Fruit fly (Drosophila melanogaster) whole organism, pupa: ENCODE measurements around the gene CG12061.
A peak's percentile ranks its signal among the peaks of the same experiment; 100 is the strongest.

Source experiments
- CG10348 ChIP-seq: fragments of 200-800 bp; sonication (Bioruptor generic); IDR thresholded peaks from 2 replicates; pipeline ENCODE4 v1.3.6; 2022; ENCODE audit warnings: missing biosample characterization, missing genetic modification characterization
- CG12605 ChIP-seq: fragments of 200-800 bp; sonication (Bioruptor generic); IDR thresholded peaks from 2 replicates; pipeline ENCODE4 v1.3.6; 2022; ENCODE audit warnings: missing biosample characterization, missing genetic modification characterization
- CG13204 ChIP-seq: fragments of 200-800 bp; sonication (Bioruptor generic); optimal IDR thresholded peaks from 2 replicates; lab custom pipeline; 2018; ENCODE audit warnings: missing biosample characterization, mild to moderate bottlenecking, missing genetic modification characterization, moderate library complexity
- CG14655 ChIP-seq: fragments of 200-800 bp; sonication (Bioruptor generic); optimal IDR thresholded peaks from 3 replicates; lab custom pipeline; 2017; ENCODE audit warnings: mild to moderate bottlenecking, missing biosample characterization, missing genetic modification reagents, missing genetic modification characterization
- CG15710 ChIP-seq: fragments of 200-800 bp; sonication (Bioruptor generic); optimal IDR thresholded peaks from 2 replicates; lab custom pipeline; 2018; ENCODE audit warnings: missing biosample characterization, mild to moderate bottlenecking, missing genetic modification characterization, moderate library complexity
- CG17806 ChIP-seq: fragments of 200-800 bp; sonication (Bioruptor generic); optimal IDR thresholded peaks from 2 replicates; lab custom pipeline; 2018; ENCODE audit warnings: missing biosample characterization, mild to moderate bottlenecking, missing genetic modification characterization, moderate library complexity
- CG32121 ChIP-seq: fragments of 200-800 bp; sonication (Bioruptor generic); IDR thresholded peaks from 2 replicates; pipeline ENCODE4 v1.3.6; 2022; ENCODE audit warnings: missing biosample characterization, missing genetic modification characterization
- CG34367 ChIP-seq: fragments of 200-800 bp; sonication (Bioruptor generic); optimal IDR thresholded peaks from 2 replicates; lab custom pipeline; 2018; ENCODE audit warnings: missing biosample characterization, mild to moderate bottlenecking, missing genetic modification characterization
- CG4496 ChIP-seq: fragments of 200-800 bp; sonication (Bioruptor generic); IDR thresholded peaks from 3 replicates; pipeline ENCODE4 v1.3.6; 2022; ENCODE audit warnings: missing biosample characterization, missing genetic modification characterization
- CG8159 ChIP-seq: fragments of 200-800 bp; sonication (Bioruptor generic); optimal IDR thresholded peaks from 3 replicates; lab custom pipeline; 2018; ENCODE audit warnings: missing biosample characterization, mild to moderate bottlenecking, missing genetic modification characterization, moderate library complexity
- CG8301 ChIP-seq: fragments of 200-800 bp; sonication (Bioruptor generic); optimal IDR thresholded peaks from 2 replicates; lab custom pipeline; 2018; ENCODE audit warnings: missing biosample characterization, mild to moderate bottlenecking, missing genetic modification characterization
- CG9948 ChIP-seq: fragments of 200-800 bp; sonication (Bioruptor generic); optimal IDR thresholded peaks from 2 replicates; lab custom pipeline; 2018; ENCODE audit warnings: missing biosample characterization, mild to moderate bottlenecking, missing genetic modification characterization, moderate library complexity
- D1 ChIP-seq: fragments of 200-800 bp; sonication (Bioruptor generic); optimal IDR thresholded peaks from 2 replicates; lab custom pipeline; 2018; ENCODE audit warnings: missing biosample characterization, mild to moderate bottlenecking, missing genetic modification characterization, moderate library complexity
- EcR ChIP-seq: fragments of 200-800 bp; sonication (Bioruptor generic); optimal IDR thresholded peaks from 3 replicates; lab custom pipeline; 2019; ENCODE audit warnings: missing biosample characterization, missing genetic modification characterization, mild to moderate bottlenecking, moderate library complexity, missing genetic modification reagents
- Ets98B ChIP-seq: fragments of 200-800 bp; sonication (Bioruptor generic); IDR thresholded peaks from 2 replicates; pipeline ENCODE4 v1.3.6; 2022; ENCODE audit warnings: missing biosample characterization, missing genetic modification characterization
- Pif1A ChIP-seq: fragments of 200-800 bp; sonication (Bioruptor generic); optimal IDR thresholded peaks from 3 replicates; lab custom pipeline; 2016; ENCODE audit warnings: missing biosample characterization, missing genetic modification characterization
- Pif1B ChIP-seq: fragments of 200-800 bp; sonication (Bioruptor generic); optimal IDR thresholded peaks from 3 replicates; lab custom pipeline; 2016; ENCODE audit warnings: missing biosample characterization, missing genetic modification characterization
- Snoo ChIP-seq: fragments of 200-800 bp; sonication (Bioruptor generic); optimal IDR thresholded peaks from 3 replicates; lab custom pipeline; 2017; ENCODE audit warnings: missing biosample characterization, mild to moderate bottlenecking, missing genetic modification characterization, inconsistent platforms
- fd96Ca ChIP-seq: fragments of 200-800 bp; sonication (Bioruptor generic); IDR thresholded peaks from 3 replicates; pipeline ENCODE4 v1.3.6; 2022; ENCODE audit warnings: missing biosample characterization, missing genetic modification characterization
- gl ChIP-seq: fragments of 200-800 bp; sonication (Bioruptor generic); optimal IDR thresholded peaks from 2 replicates; lab custom pipeline; 2018; ENCODE audit warnings: missing biosample characterization, mild to moderate bottlenecking, missing genetic modification characterization
- rn ChIP-seq: fragments of 200-800 bp; sonication (Bioruptor generic); IDR thresholded peaks from 2 replicates; pipeline ENCODE4 v1.3.6; 2022; ENCODE audit warnings: missing biosample characterization, missing genetic modification characterization

The CG12061 gene

DNA sequence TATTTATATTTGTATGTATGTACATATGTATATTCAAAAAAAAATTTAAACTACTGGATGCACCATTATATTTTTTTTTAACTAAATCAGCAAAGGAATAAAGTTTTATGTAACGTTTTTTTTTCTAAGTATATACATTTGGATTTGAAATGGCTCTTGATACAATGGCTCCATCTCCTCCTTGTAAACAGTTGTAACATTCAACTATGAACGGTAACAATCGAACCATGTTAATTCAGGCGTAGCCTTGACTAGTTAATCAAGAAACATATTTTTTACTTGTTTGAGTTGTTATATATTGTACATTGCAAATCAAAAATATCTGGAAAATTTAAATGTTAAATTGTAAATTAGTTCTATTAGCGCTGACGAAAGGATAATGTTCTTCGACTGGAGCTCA lies at the start of gene CG12061:
Gene CG12061 (plus strand): TSS at position 301 of the 400 bp plus-strand sequence.
- TF ChIP-seq Snoo (no peak), CG4496 (no peak), CG15710 (no peak), Pif1B (no peak), rn (GFP tag; lab: Robert Waterston, UW) (no peak), CG10348 (GFP tag; lab: Robert Waterston, UW) (no peak), Ets98B (no peak), CG13204 (no peak), EcR (GFP tag; lab: Kevin White, UChicago) (no peak), CG32121 (GFP tag; lab: Robert Waterston, UW) (no peak), CG12605 (no peak), CG8301 (tag; lab: Kevin White, UChicago) (no peak), CG9948 (tag; lab: Kevin White, UChicago) (no peak)

DNA sequence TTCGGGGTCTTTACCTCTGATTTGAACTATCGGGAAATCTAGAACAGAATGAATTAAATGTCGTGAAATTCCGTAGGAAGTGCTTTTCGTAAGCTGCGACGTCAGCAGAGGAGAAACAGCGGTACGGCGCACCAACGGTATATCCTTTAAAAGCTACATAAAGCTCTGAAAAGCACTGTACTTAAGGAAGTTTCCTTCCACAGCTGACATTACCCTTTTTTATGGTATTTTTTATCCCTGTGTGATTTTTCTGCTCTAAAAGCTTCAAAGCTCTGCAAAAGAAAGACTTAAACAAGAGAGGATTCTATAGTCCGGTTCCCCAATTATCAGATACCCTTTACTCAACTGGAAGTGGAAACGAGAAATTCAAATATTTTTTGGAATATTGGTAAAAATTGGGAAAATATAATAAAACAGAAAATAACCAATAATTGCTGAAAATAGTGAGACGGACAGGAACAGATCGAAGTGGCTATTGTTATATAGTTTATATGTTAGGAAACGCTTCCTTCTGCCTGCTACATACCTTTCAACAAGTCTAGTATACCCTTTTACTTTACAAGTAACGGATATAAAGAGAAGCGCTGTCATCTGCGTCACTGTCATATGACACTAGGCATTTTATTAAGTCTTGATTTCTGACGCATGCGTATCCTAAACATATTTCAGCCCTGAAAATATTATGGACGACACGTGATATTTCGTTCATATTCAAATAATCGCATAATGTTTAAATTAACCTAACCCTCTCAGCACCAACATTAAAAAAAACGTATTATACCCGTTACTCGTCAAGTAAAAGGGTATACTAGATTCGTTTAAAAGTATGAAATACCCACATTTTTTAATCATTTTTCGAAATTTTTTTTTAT lies 31.0 kb upstream of the CG12061 start, which contains the start of the genes stnA and stnB:
Gene stnA (minus strand): TSS at position 51 of the 872 bp plus-strand sequence.
Gene stnB (minus strand): TSS at position 51 of the 872 bp plus-strand sequence.
- TF ChIP-seq CG32121 (GFP tag; lab: Robert Waterston, UW) (no peak), CG15710 (peak; percentile 2), CG10348 (GFP tag; lab: Robert Waterston, UW) (no peak), CG8159 (tag; lab: Kevin White, UChicago) (peak; percentile 40), CG8301 (tag; lab: Kevin White, UChicago) (no peak), CG14655 (peak; percentile 15)

dm6 chrX:23006925-23007324 lies 28.9 kb upstream of the CG12061 start:
- no peak for TF ChIP-seq D1 (tag; lab: Kevin White, UChicago)
- TF ChIP-seq CG17806 (tag; lab: Kevin White, UChicago), result no peak
- TF ChIP-seq CG15710, result no peak
- no peak for TF ChIP-seq Ets98B
- TF ChIP-seq CG34367 (tag; lab: Kevin White, UChicago), result no peak
- no peak for TF ChIP-seq rn (GFP tag; lab: Robert Waterston, UW)
- TF ChIP-seq CG10348 (GFP tag; lab: Robert Waterston, UW), result no peak
- no peak for TF ChIP-seq CG12605
- no peak for TF ChIP-seq Pif1B

DNA sequence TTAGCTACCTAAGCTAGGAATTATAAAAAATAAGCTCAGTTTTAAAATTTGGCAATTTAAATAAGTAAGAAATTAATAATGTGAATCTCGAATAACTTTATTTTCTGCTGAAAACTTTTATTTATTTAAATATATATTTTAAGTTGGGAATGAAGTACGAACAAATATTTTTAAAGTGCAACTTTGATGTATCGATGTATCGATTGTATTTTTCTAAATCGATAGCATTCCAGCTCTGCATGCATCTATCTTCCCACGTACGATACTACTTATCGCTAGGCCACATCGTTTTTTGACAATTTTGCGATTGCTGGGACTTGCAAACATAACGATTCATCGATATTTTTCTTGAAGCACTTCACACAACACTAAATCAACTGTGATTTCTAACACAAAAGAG lies 28.5 kb upstream of the CG12061 start:
- TF ChIP-seq CG4496, result no peak
- TF ChIP-seq CG13204, result no peak
- TF ChIP-seq CG15710, result no peak
- no peak for TF ChIP-seq CG8159 (tag; lab: Kevin White, UChicago)
- TF ChIP-seq CG9948 (tag; lab: Kevin White, UChicago), result no peak
- TF ChIP-seq fd96Ca, result no peak
- TF ChIP-seq CG14655, result peak; percentile 18

dm6 chrX:23010651-23011050 lies 25.2 kb upstream of the CG12061 start:
- no peak for TF ChIP-seq gl (tag; lab: Kevin White, UChicago)
- no peak for TF ChIP-seq D1 (tag; lab: Kevin White, UChicago)
- no peak for TF ChIP-seq CG17806 (tag; lab: Kevin White, UChicago)
- TF ChIP-seq rn (GFP tag; lab: Robert Waterston, UW), result no peak
- no peak for TF ChIP-seq CG34367 (tag; lab: Kevin White, UChicago)
- TF ChIP-seq CG8301 (tag; lab: Kevin White, UChicago), result no peak
- no peak for TF ChIP-seq CG9948 (tag; lab: Kevin White, UChicago)
- TF ChIP-seq Pif1B, result no peak
- no peak for TF ChIP-seq CG32121 (GFP tag; lab: Robert Waterston, UW)
- no peak for TF ChIP-seq Snoo
- TF ChIP-seq CG8159 (tag; lab: Kevin White, UChicago), result no peak
- no peak for TF ChIP-seq Pif1A
- no peak for TF ChIP-seq CG15710
- no peak for TF ChIP-seq EcR (GFP tag; lab: Kevin White, UChicago)
- TF ChIP-seq CG13204, result no peak
- no peak for TF ChIP-seq Ets98B
- no peak for TF ChIP-seq CG4496
- no peak for TF ChIP-seq CG12605
- no peak for TF ChIP-seq CG10348 (GFP tag; lab: Robert Waterston, UW)
- TF ChIP-seq, all 21 proteins: peak for 0

DNA sequence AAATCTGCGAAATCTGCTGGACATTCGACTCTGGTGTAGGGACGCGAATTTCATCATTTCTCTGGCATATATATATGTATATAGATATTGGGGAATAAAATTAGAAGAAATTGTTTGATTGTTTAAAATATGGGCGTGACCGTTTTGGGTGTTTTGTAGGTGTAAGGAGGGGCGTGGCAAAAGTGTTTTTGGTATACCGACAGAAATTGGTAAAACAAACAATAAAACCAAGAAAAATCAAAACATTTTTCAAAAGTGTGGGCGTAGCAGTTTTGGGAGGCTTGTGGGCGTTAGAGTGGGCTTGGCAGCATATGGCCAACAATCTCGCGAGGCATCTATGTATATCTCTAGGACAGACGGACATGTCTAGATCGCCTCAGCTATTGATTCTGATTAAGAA lies 24.7 kb upstream of the CG12061 start, which contains the start of gene FucTC:
Gene FucTC (minus strand): TSS at position 101 of the 400 bp plus-strand sequence.
- no peak for TF ChIP-seq Snoo
- no peak for TF ChIP-seq CG12605
- no peak for TF ChIP-seq CG9948 (tag; lab: Kevin White, UChicago)
- no peak for TF ChIP-seq EcR (GFP tag; lab: Kevin White, UChicago)
- no peak for TF ChIP-seq CG13204
- no peak for TF ChIP-seq CG8301 (tag; lab: Kevin White, UChicago)
- no peak for TF ChIP-seq CG17806 (tag; lab: Kevin White, UChicago)
- TF ChIP-seq D1 (tag; lab: Kevin White, UChicago), result no peak
- TF ChIP-seq gl (tag; lab: Kevin White, UChicago), result no peak
- no peak for TF ChIP-seq CG15710
- no peak for TF ChIP-seq rn (GFP tag; lab: Robert Waterston, UW)
- TF ChIP-seq CG8159 (tag; lab: Kevin White, UChicago), result no peak
- TF ChIP-seq CG34367 (tag; lab: Kevin White, UChicago), result no peak
- TF ChIP-seq, all 21 proteins: peak for 0
